In genomic region chr3L:15538582-15539490, dm6 we compare ENCODE assay signal across 1 fruit fly cellular context.
TF ChIP-seq lines count a peak whose summit lies in the region.

No protein-coding gene starts in this region.

TF ChIP-seq in whole organism, embryonic, 481 proteins besides CTCF, POLR2A, EP300 and RAD21 (continued from another document):
- TF ChIP-seq CG18599 (GFP tag; optimal IDR thresholded peaks at IDR 0.05; lab: Kevin White, UChicago) (peak; percentile 12), prd (optimal IDR thresholded peaks at IDR 0.05; lab: Kevin White, UChicago) (no peak), prd (GFP tag; IDR thresholded peaks at IDR 0.05; lab: Robert Waterston, UW) (no peak), vfl (GFP tag; optimal IDR thresholded peaks at IDR 0.05; lab: Kevin White, UChicago) (no peak), Med (GFP tag; lab: Kevin White, UChicago) (peak; percentile 21), CG34422 (GFP tag; IDR thresholded peaks at IDR 0.05; lab: Robert Waterston, UW) (peak; percentile 39; the same call in 1 of the 3 replicates), CG18262 (tag; optimal IDR thresholded peaks at IDR 0.05; lab: Kevin White, UChicago) (peak; percentile 18), sqz (GFP tag; optimal IDR thresholded peaks at IDR 0.05; lab: Kevin White, UChicago) (peak; percentile 77), C15 (GFP tag; IDR thresholded peaks at IDR 0.05; lab: Robert Waterston, UW) (no peak), grn (GFP tag; optimal IDR thresholded peaks at IDR 0.05; lab: Kevin White, UChicago) (peak; percentile 86), CG17328 (GFP tag; IDR thresholded peaks at IDR 0.05; lab: Robert Waterston, UW) (no peak), Blimp-1 (GFP tag; optimal IDR thresholded peaks at IDR 0.05; lab: Kevin White, UChicago) (peak; percentile 1), maf-S (GFP tag; optimal IDR thresholded peaks at IDR 0.05; lab: Kevin White, UChicago) (no peak), CG14441 (GFP tag; IDR thresholded peaks at IDR 0.05; lab: Robert Waterston, UW) (0 out of 2 replicates have a peak, but pooled peaks have one; percentile 38), sens (GFP tag; lab: Kevin White, UChicago) (peak; percentile 45), cwo (GFP tag; optimal IDR thresholded peaks at IDR 0.05; lab: Kevin White, UChicago) (peak; percentile 84), Ets65A (GFP tag; lab: Kevin White, UChicago) (peak; percentile 40), gcm (GFP tag; optimal IDR thresholded peaks at IDR 0.05; lab: Kevin White, UChicago) (no peak), otp (GFP tag; IDR thresholded peaks at IDR 0.05; lab: Robert Waterston, UW) (no peak)
TF ChIP-seq in whole organism, embryonic: peak in this region for 26.
